Fruit fly (Drosophila melanogaster): ENCODE measurements around the gene Gmd.

Gmd gene

DNA sequence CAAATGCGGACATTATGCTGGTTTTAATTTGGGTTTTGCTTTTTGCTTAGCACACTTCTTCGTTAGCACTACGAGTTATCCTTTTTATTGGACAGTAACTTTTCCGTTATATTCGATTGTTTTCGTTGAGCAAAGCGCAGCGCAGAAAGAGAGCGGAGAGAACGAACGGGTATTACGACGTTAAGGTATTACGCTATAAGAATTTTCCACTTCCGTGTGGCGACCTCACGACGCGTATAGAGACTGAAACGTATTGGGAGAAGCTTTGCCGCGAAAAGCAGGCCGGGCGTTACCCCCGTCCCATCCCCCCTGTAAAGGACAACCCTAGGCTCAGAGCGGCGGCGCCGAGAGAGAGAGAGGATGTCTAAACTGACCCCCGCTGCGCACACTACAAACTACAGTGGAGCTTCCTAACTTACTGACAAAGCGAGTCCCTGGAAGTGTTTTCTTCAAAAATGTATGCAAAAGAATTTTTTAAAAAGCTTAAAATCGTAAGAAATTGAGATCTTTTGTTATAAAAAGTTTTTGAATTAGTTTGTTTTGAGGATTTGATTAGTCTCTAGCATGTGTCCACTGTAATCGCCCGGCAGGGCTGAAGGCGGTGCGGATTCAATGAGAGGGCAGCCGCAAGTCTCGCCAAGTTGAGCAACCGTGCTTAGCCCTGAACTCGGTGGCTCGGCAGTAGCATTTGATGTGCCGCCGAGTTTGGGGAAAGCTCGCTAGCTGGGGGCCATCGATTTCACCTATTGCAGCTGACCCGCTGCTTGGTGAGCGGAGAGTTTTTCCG is 28.0 kb upstream of the Gmd start (continued):
- TF ChIP-seq Hsf (GFP tag; optimal IDR thresholded peaks at IDR 0.05) (peak; percentile 95), CG6654 (GFP tag; optimal IDR thresholded peaks at IDR 0.05) (peak; percentile 76), lbe (GFP tag; optimal IDR thresholded peaks at IDR 0.05) (peak; percentile 46), CG11560 (tag; IDR thresholded peaks at IDR 0.05) (peak; percentile 85), gsb (GFP tag; IDR thresholded peaks at IDR 0.05) (peak; percentile 91), slbo (GFP tag; IDR thresholded peaks at IDR 0.05) (peak; percentile 98), wor (GFP tag; IDR thresholded peaks at IDR 0.05) (peak; percentile 90), CG11247 (GFP tag; IDR thresholded peaks at IDR 0.05) (peak; percentile 96), PHDP (tag; optimal IDR thresholded peaks at IDR 0.05) (peak; percentile 96), nom (GFP tag; optimal IDR thresholded peaks at IDR 0.05) (peak; percentile 64), Doc2 (GFP tag; IDR thresholded peaks at IDR 0.05) (peak; percentile 81), br (optimal IDR thresholded peaks at IDR 0.05) (no peak), CG15011 (GFP tag; optimal IDR thresholded peaks at IDR 0.05) (peak; percentile 93), NC2β (GFP tag; optimal IDR thresholded peaks at IDR 0.05) (peak; percentile 90), twi (tag; optimal IDR thresholded peaks at IDR 0.05) (peak; percentile 74), Nf-YC (tag; optimal IDR thresholded peaks at IDR 0.05) (peak; percentile 83), CG16779 (GFP tag; IDR thresholded peaks at IDR 0.05) (peak; percentile 93), dati (GFP tag; IDR thresholded peaks at IDR 0.05) (peak; percentile 83), CG1602 (GFP tag; optimal IDR thresholded peaks at IDR 0.05) (peak; percentile 89), CG7987 (GFP tag; optimal IDR thresholded peaks at IDR 0.05) (peak; percentile 89), CG34422 (GFP tag; IDR thresholded peaks at IDR 0.05) (peak; percentile 96), CG11696 (GFP tag; IDR thresholded peaks at IDR 0.05) (peak; percentile 85), chif (GFP tag; optimal IDR thresholded peaks at IDR 0.05) (peak; percentile 93 to 94), CG32767 (GFP tag; IDR thresholded peaks at IDR 0.05) (peak; percentile 93), Ptx1 (GFP tag; IDR thresholded peaks at IDR 0.05) (peak; percentile 97), bcd (GFP tag; optimal IDR thresholded peaks at IDR 0.05) (peak; percentile 94), NfI (GFP tag; optimal IDR thresholded peaks at IDR 0.05) (peak; percentile 96), Optix (GFP tag; IDR thresholded peaks at IDR 0.05) (peak; percentile 91), Ada2b (GFP tag; IDR thresholded peaks at IDR 0.05) (peak; percentile 98), CG3995 (GFP tag; optimal IDR thresholded peaks at IDR 0.05) (peak; percentile 50), ro (GFP tag; IDR thresholded peaks at IDR 0.05) (peak; percentile 88), Hand (GFP tag; optimal IDR thresholded peaks at IDR 0.05) (peak; percentile 98), Poxn (GFP tag; IDR thresholded peaks at IDR 0.05) (peak; percentile 85), Bgb (GFP tag; IDR thresholded peaks at IDR 0.05; ENCODE audit: partially characterized antibody) (no peak), z (GFP tag; IDR thresholded peaks at IDR 0.05) (peak; percentile 56; the same call in 1 of the 3 replicates), CG12104 (GFP tag; optimal IDR thresholded peaks at IDR 0.05) (peak; percentile 89), sc (optimal IDR thresholded peaks at IDR 0.05) (no peak), sc (GFP tag; optimal IDR thresholded peaks at IDR 0.05) (peak; percentile 79), Gsc (GFP tag; IDR thresholded peaks at IDR 0.05) (peak; percentile 88), ems (GFP tag; optimal IDR thresholded peaks at IDR 0.05) (peak; percentile 94), CG4282 (GFP tag; optimal IDR thresholded peaks at IDR 0.05) (peak; percentile 88), CG9437 (GFP tag; optimal IDR thresholded peaks at IDR 0.05) (peak; percentile 90), CG33557 (GFP tag; optimal IDR thresholded peaks at IDR 0.05) (peak; percentile 67), D (optimal IDR thresholded peaks at IDR 0.05) (no peak), D (GFP tag; optimal IDR thresholded peaks at IDR 0.05) (peak; percentile 87), CG18619 (GFP tag; optimal IDR thresholded peaks at IDR 0.05) (peak; percentile 91), CG8388 (GFP tag; optimal IDR thresholded peaks at IDR 0.05) (peak; percentile 91), Tbp (GFP tag; optimal IDR thresholded peaks at IDR 0.05) (no peak), jumu (GFP tag; optimal IDR thresholded peaks at IDR 0.05) (peak; percentile 96), CkIIα-i1 (GFP tag; IDR thresholded peaks at IDR 0.05) (peak; percentile 68; the same call in 1 of the 2 replicates), abd-A (tag; optimal IDR thresholded peaks at IDR 0.05) (peak; percentile 77)

All from whole organism, embryonic.